Worm (Caenorhabditis elegans) whole organism, late embryonic: Measurements from ENCODE around the gene F58E1.13.

Source experiments
- F13H6.1 ChIP-seq: sonication (generic microtip); optimal IDR thresholded peaks from 2 replicates; lab custom pipeline; 2016; ENCODE audit warnings: missing genetic modification characterization, missing compliant biosample characterization
- K02D7.2 ChIP-seq: sonication (generic microtip); optimal IDR thresholded peaks from 2 replicates; lab custom pipeline; 2017; ENCODE audit warnings: mild to moderate bottlenecking, missing genetic modification characterization, missing compliant biosample characterization
- T23F11.4 ChIP-seq: fragments of 200-800 bp; sonication (Bioruptor generic); optimal IDR thresholded peaks from 2 replicates; lab custom pipeline; 2018; ENCODE audit warnings: mild to moderate bottlenecking, missing genetic modification characterization, missing compliant biosample characterization
- Y22D7AL.16 ChIP-seq: sonication (generic microtip); optimal IDR thresholded peaks from 2 replicates; lab custom pipeline; 2016; ENCODE audit warnings: missing genetic modification characterization, missing compliant biosample characterization
- ama-1 ChIP-seq: fragments of 150-350 bp; optimal IDR thresholded peaks from 2 replicates; lab custom pipeline; 2014
- ceh-18 ChIP-seq: sonication (generic microtip); optimal IDR thresholded peaks from 2 replicates; lab custom pipeline; 2016; ENCODE audit warnings: missing genetic modification characterization, missing compliant biosample characterization
- ceh-2 ChIP-seq: sonication (generic microtip); optimal IDR thresholded peaks from 2 replicates; lab custom pipeline; 2016; ENCODE audit warnings: missing genotype, missing genetic modification characterization, missing compliant biosample characterization
- ceh-22 ChIP-seq: sonication (generic microtip); optimal IDR thresholded peaks from 2 replicates; lab custom pipeline; 2017; ENCODE audit warnings: missing biosample characterization, missing genetic modification characterization
- ceh-24 ChIP-seq: sonication (generic microtip); optimal IDR thresholded peaks from 2 replicates; lab custom pipeline; 2016; ENCODE audit warnings: mild to moderate bottlenecking, missing genetic modification characterization, missing compliant biosample characterization
- ceh-34 ChIP-seq: sonication (generic microtip); optimal IDR thresholded peaks from 2 replicates; lab custom pipeline; 2016; ENCODE audit warnings: mild to moderate bottlenecking, missing genetic modification characterization, missing compliant biosample characterization
- ceh-48 ChIP-seq: sonication (generic microtip); optimal IDR thresholded peaks from 2 replicates; lab custom pipeline; 2016; ENCODE audit warnings: missing genetic modification characterization, inconsistent platforms, missing compliant biosample characterization
- elt-4 ChIP-seq: sonication (generic microtip); optimal IDR thresholded peaks from 2 replicates; lab custom pipeline; 2016; ENCODE audit warnings: missing genetic modification characterization, missing compliant biosample characterization
- ets-4 ChIP-seq: sonication (generic microtip); optimal IDR thresholded peaks from 2 replicates; lab custom pipeline; 2016; ENCODE audit warnings: missing genetic modification characterization, missing compliant biosample characterization
- fax-1 ChIP-seq: sonication (generic microtip); optimal IDR thresholded peaks from 2 replicates; lab custom pipeline; 2016; ENCODE audit warnings: missing genotype, missing genetic modification characterization, missing compliant biosample characterization
- fkh-10 ChIP-seq: fragments of 150-350 bp; optimal IDR thresholded peaks from 2 replicates; lab custom pipeline; 2014; ENCODE audit warnings: missing biosample characterization, missing genetic modification reagents, missing genetic modification characterization
- hlh-13 ChIP-seq: fragments of 200-800 bp; sonication (Bioruptor generic); optimal IDR thresholded peaks from 2 replicates; lab custom pipeline; 2018; ENCODE audit warnings: mild to moderate bottlenecking, missing genetic modification characterization, missing compliant biosample characterization
- hlh-15 ChIP-seq: sonication (generic microtip); optimal IDR thresholded peaks from 2 replicates; lab custom pipeline; 2016; ENCODE audit warnings: missing genetic modification characterization, missing compliant biosample characterization
- hlh-6 ChIP-seq: sonication (generic microtip); optimal IDR thresholded peaks from 2 replicates; lab custom pipeline; 2016; ENCODE audit warnings: missing genotype, missing genetic modification characterization, missing compliant biosample characterization
- lim-6 ChIP-seq: sonication (generic microtip); optimal IDR thresholded peaks from 2 replicates; lab custom pipeline; 2016; ENCODE audit warnings: missing genetic modification characterization, missing compliant biosample characterization
- madf-2 ChIP-seq: sonication (generic microtip); optimal IDR thresholded peaks from 2 replicates; lab custom pipeline; 2017; ENCODE audit warnings: missing genetic modification characterization, missing compliant biosample characterization
- nhr-11 ChIP-seq: fragments of 150-350 bp; optimal IDR thresholded peaks from 2 replicates; lab custom pipeline; 2014; ENCODE audit warnings: missing biosample characterization, missing genetic modification characterization
- nhr-232 ChIP-seq: sonication (generic microtip); optimal IDR thresholded peaks from 2 replicates; lab custom pipeline; 2016; ENCODE audit warnings: missing genetic modification characterization, missing compliant biosample characterization
- npax-4 ChIP-seq: sonication (generic microtip); optimal IDR thresholded peaks from 2 replicates; lab custom pipeline; 2016; ENCODE audit warnings: missing genetic modification characterization, missing compliant biosample characterization
- odd-2 ChIP-seq: sonication (generic microtip); optimal IDR thresholded peaks from 2 replicates; lab custom pipeline; 2017; ENCODE audit warnings: antibody characterized with exemption, mild to moderate bottlenecking, missing genetic modification characterization, missing compliant biosample characterization
- pat-9 ChIP-seq: fragments of 200-800 bp; sonication (Bioruptor generic); optimal IDR thresholded peaks from 2 replicates; lab custom pipeline; 2018; ENCODE audit warnings: mild to moderate bottlenecking, missing genetic modification characterization, moderate library complexity, missing compliant biosample characterization
- pha-4 ChIP-seq: fragments of 150-350 bp; optimal IDR thresholded peaks from 2 replicates; lab custom pipeline; 2018; ENCODE audit warnings: missing biosample characterization, missing genetic modification reagents, missing genetic modification characterization
- pros-1 ChIP-seq: fragments of 150-350 bp; optimal IDR thresholded peaks from 2 replicates; lab custom pipeline; 2014; ENCODE audit warnings: missing biosample characterization, missing genetic modification reagents, missing genetic modification characterization
- ref-2 ChIP-seq: sonication (generic microtip); optimal IDR thresholded peaks from 2 replicates; lab custom pipeline; 2016; ENCODE audit warnings: missing genetic modification characterization, missing compliant biosample characterization
- rnt-1 ChIP-seq: sonication (generic microtip); optimal IDR thresholded peaks from 2 replicates; lab custom pipeline; 2016; ENCODE audit warnings: missing genetic modification characterization, missing compliant biosample characterization
- sdc-2 ChIP-seq: sonication (generic microtip); optimal IDR thresholded peaks from 2 replicates; lab custom pipeline; 2016; ENCODE audit warnings: missing genotype, missing genetic modification characterization, missing compliant biosample characterization
- sox-4 ChIP-seq: sonication (generic microtip); optimal IDR thresholded peaks from 2 replicates; lab custom pipeline; 2017; ENCODE audit warnings: mild to moderate bottlenecking, missing genetic modification characterization, inconsistent platforms, missing compliant biosample characterization
- syd-9 ChIP-seq: sonication (generic microtip); optimal IDR thresholded peaks from 2 replicates; lab custom pipeline; 2016; ENCODE audit warnings: mild to moderate bottlenecking, missing genetic modification characterization, moderate library complexity, missing compliant biosample characterization
- tbx-2 ChIP-seq: sonication (generic microtip); optimal IDR thresholded peaks from 2 replicates; lab custom pipeline; 2016; ENCODE audit warnings: missing genetic modification characterization, missing compliant biosample characterization
- ttx-3 ChIP-seq: sonication (generic microtip); optimal IDR thresholded peaks from 2 replicates; lab custom pipeline; 2016; ENCODE audit warnings: missing genetic modification reagents, missing genetic modification characterization, missing compliant biosample characterization
- unc-86 ChIP-seq: sonication (generic microtip); optimal IDR thresholded peaks from 2 replicates; lab custom pipeline; 2016; ENCODE audit warnings: missing genetic modification characterization, missing compliant biosample characterization
- zip-5 ChIP-seq: sonication (generic microtip); optimal IDR thresholded peaks from 2 replicates; lab custom pipeline; 2016; ENCODE audit warnings: missing genetic modification characterization, missing compliant biosample characterization

Gene F58E1.13

ce11 chrII:1736353-1736752 lies 40.7 kb upstream of the F58E1.13 start, which contains the start of gene ceh-83:
ceh-83 (minus strand) TSS chrII:1736533.
- TF ChIP-seq nhr-232 (tag; lab: Kevin White, UChicago), result no peak
- TF ChIP-seq pros-1 (tag; lab: Kevin White, UChicago), result no peak
- no peak for TF ChIP-seq ceh-34

ce11 chrII:1735145-1735544 lies 39.5 kb upstream of the F58E1.13 start:
- TF ChIP-seq nhr-11 (no peak), unc-86 (no peak), fax-1 (no peak), ets-4 (tag; lab: Kevin White, UChicago) (no peak), ref-2 (tag; lab: Kevin White, UChicago) (no peak), hlh-6 (tag; lab: Kevin White, UChicago) (no peak), pat-9 (no peak), ceh-22 (no peak), hlh-13 (GFP tag; lab: Kevin White, UChicago) (no peak), nhr-232 (tag; lab: Kevin White, UChicago) (no peak), lim-6 (tag; lab: Kevin White, UChicago) (no peak), ttx-3 (no peak), sdc-2 (tag; lab: Kevin White, UChicago) (no peak), syd-9 (tag; lab: Kevin White, UChicago) (no peak), zip-5 (tag; lab: Kevin White, UChicago) (no peak)

ce11 chrII:1731932-1732331 lies 36.3 kb upstream of the F58E1.13 start, which contains the start of gene ceh-82:
ceh-82 (plus strand) TSS chrII:1732232.
- TF ChIP-seq fkh-10 (GFP tag; lab: Kevin White, UChicago), result no peak
- no peak for TF ChIP-seq rnt-1 (tag; lab: Kevin White, UChicago)
- no peak for TF ChIP-seq ceh-24 (tag; lab: Kevin White, UChicago)
- TF ChIP-seq pat-9, result no peak
- no peak for TF ChIP-seq madf-2 (tag; lab: Kevin White, UChicago)
- no peak for TF ChIP-seq hlh-6 (tag; lab: Kevin White, UChicago)
- TF ChIP-seq pha-4 (tag; lab: Kevin White, UChicago), result no peak
- no peak for TF ChIP-seq sox-4 (tag; lab: Kevin White, UChicago)
- no peak for TF ChIP-seq T23F11.4 (GFP tag; lab: Kevin White, UChicago)

ce11 chrII:1730103-1730502 lies 34.4 kb upstream of the F58E1.13 start, which contains the start of gene ceh-81:
ceh-81 (plus strand) TSS chrII:1730403.
- TF ChIP-seq tbx-2 (tag; lab: Kevin White, UChicago) (no peak), ceh-22 (no peak), Y22D7AL.16 (tag; lab: Kevin White, UChicago) (no peak), hlh-15 (no peak), ama-1 (lab: Kevin White, UChicago) (no peak), ceh-48 (no peak), npax-4 (tag; lab: Kevin White, UChicago) (no peak), ceh-2 (no peak), F13H6.1 (tag; lab: Kevin White, UChicago) (no peak)

ce11 chrII:1728253-1728652 lies 32.6 kb upstream of the F58E1.13 start, which contains the start of gene btb-9:
btb-9 (plus strand) TSS chrII:1728506.
- TF ChIP-seq sox-4 (tag; lab: Kevin White, UChicago), result no peak
- TF ChIP-seq ceh-22, result no peak
- TF ChIP-seq ceh-2, result no peak
- TF ChIP-seq npax-4 (tag; lab: Kevin White, UChicago), result no peak
- TF ChIP-seq zip-5 (tag; lab: Kevin White, UChicago), result no peak
- no peak for TF ChIP-seq ref-2 (tag; lab: Kevin White, UChicago)
- no peak for TF ChIP-seq elt-4 (tag; lab: Kevin White, UChicago)
- TF ChIP-seq rnt-1 (tag; lab: Kevin White, UChicago), result no peak
- no peak for TF ChIP-seq nhr-11
- TF ChIP-seq lim-6 (tag; lab: Kevin White, UChicago), result no peak

ce11 chrII:1725735-1726134 lies 30.1 kb upstream of the F58E1.13 start, which contains the start of gene F45C12.17:
F45C12.17 (plus strand) TSS chrII:1726111.
- TF ChIP-seq ceh-18 (no peak), sdc-2 (tag; lab: Kevin White, UChicago) (no peak), odd-2 (no peak), K02D7.2 (tag; lab: Kevin White, UChicago) (no peak), rnt-1 (tag; lab: Kevin White, UChicago) (no peak), pha-4 (tag; lab: Kevin White, UChicago) (no peak), elt-4 (tag; lab: Kevin White, UChicago) (no peak), unc-86 (no peak), nhr-11 (no peak)
